Worm (Caenorhabditis elegans): ENCODE data around the gene T23F2.4.

DNA sequence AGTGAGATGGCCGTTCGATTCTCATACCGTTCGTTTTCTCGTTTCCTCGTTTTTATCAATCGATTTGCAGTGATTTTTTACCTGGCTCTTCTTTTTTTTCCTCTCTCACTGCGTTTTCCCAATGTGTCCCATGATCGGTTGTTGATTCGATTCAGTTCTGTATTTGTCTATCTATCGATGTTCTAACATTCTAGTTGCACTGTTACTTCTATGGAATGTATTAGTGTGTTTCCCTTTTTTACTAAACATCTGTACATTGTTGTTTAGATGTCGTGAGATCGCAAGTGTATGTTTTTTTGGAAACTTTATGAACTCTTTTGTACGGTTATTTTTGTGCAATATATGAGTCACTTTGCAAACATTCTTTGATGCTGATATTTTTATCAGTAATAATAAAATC is 37.3 kb downstream of the T23F2.4 start:
- TF ChIP-seq pat-9 (tag; optimal IDR thresholded peaks at IDR 0.05) (no peak), che-1 (tag; optimal IDR thresholded peaks at IDR 0.05) (no peak), nfya-1 (tag; optimal IDR thresholded peaks at IDR 0.05) (no peak), pag-3 (tag; optimal IDR thresholded peaks at IDR 0.05; ENCODE audit: borderline replicate concordance) (no peak), zip-5 (tag; optimal IDR thresholded peaks at IDR 0.05) (no peak), dve-1 (tag; optimal IDR thresholded peaks at IDR 0.05) (no peak), lin-11 (tag; optimal IDR thresholded peaks at IDR 0.05) (no peak), dmd-4 (tag; optimal IDR thresholded peaks at IDR 0.05; ENCODE audit: borderline replicate concordance) (no peak), nhr-11 (tag; optimal IDR thresholded peaks at IDR 0.05) (no peak), ahr-1 (tag; optimal IDR thresholded peaks at IDR 0.05) (no peak), ref-2 (tag; optimal IDR thresholded peaks at IDR 0.05) (no peak)
